Worm (Caenorhabditis elegans) whole organism, mixed stage, embryonic: ENCODE data around the gene pak-1.

Experiments used
- bed-3 ChIP-seq: fragments of 200-800 bp; sonication (Bioruptor generic); optimal IDR thresholded peaks from 3 replicates; lab custom pipeline; 2018; ENCODE audit warnings: mild to moderate bottlenecking, missing genetic modification characterization, moderate library complexity, missing compliant biosample characterization
- blmp-1 ChIP-seq: fragments of 150-350 bp; optimal IDR thresholded peaks from 2 replicates; lab custom pipeline; 2014; ENCODE audit warnings: missing biosample characterization, missing genetic modification characterization
- ceh-39 ChIP-seq: fragments of 150-350 bp; optimal IDR thresholded peaks from 2 replicates; lab custom pipeline; 2014; ENCODE audit warnings: missing biosample characterization, missing genetic modification characterization
- ceh-43 ChIP-seq: fragments of 200-800 bp; sonication (Bioruptor generic); optimal IDR thresholded peaks from 2 replicates; lab custom pipeline; 2018; ENCODE audit warnings: mild to moderate bottlenecking, missing genetic modification characterization, moderate library complexity, missing compliant biosample characterization
- ces-1 ChIP-seq: fragments of 150-350 bp; optimal IDR thresholded peaks from 2 replicates; lab custom pipeline; 2014; ENCODE audit warnings: missing biosample characterization, missing genetic modification reagents, missing genetic modification characterization
- cnd-1 ChIP-seq: fragments of 200-800 bp; sonication (Bioruptor generic); optimal IDR thresholded peaks from 2 replicates; lab custom pipeline; 2018; ENCODE audit warnings: mild to moderate bottlenecking, missing genetic modification characterization, missing compliant biosample characterization
- drap-1 ChIP-seq: fragments of 200-800 bp; sonication (Bioruptor generic); optimal IDR thresholded peaks from 3 replicates; lab custom pipeline; 2018; ENCODE audit warnings: mild to moderate bottlenecking, missing genetic modification characterization, missing compliant biosample characterization
- elt-1 ChIP-seq: sonication (generic microtip); optimal IDR thresholded peaks from 2 replicates; lab custom pipeline; 2017; ENCODE audit warnings: missing genetic modification characterization, mild to moderate bottlenecking, missing compliant biosample characterization, antibody characterized with exemption, moderate library complexity, borderline replicate concordance; ENCODE audit not compliant: insufficient read depth
- elt-3 ChIP-seq: fragments of 150-350 bp; optimal IDR thresholded peaks from 2 replicates; lab custom pipeline; 2014; ENCODE audit warnings: missing biosample characterization, missing genetic modification characterization
- flh-1 ChIP-seq: fragments of 200-800 bp; sonication (Bioruptor generic); optimal IDR thresholded peaks from 2 replicates; lab custom pipeline; 2018; ENCODE audit warnings: mild to moderate bottlenecking, missing genetic modification characterization, moderate library complexity, missing compliant biosample characterization
- hlh-1 ChIP-seq: fragments of 150-350 bp; optimal IDR thresholded peaks from 2 replicates; lab custom pipeline; 2014; ENCODE audit warnings: missing biosample characterization, missing genetic modification reagents, missing genetic modification characterization
- lin-13 ChIP-seq: fragments of 150-350 bp; optimal IDR thresholded peaks from 2 replicates; lab custom pipeline; 2014; ENCODE audit warnings: missing biosample characterization, missing genetic modification characterization
- lin-32 ChIP-seq: fragments of 200-800 bp; sonication (Bioruptor generic); optimal IDR thresholded peaks from 2 replicates; lab custom pipeline; 2018; ENCODE audit warnings: mild to moderate bottlenecking, missing genetic modification characterization, missing compliant biosample characterization
- lsy-2 ChIP-seq: fragments of 150-350 bp; optimal IDR thresholded peaks from 2 replicates; lab custom pipeline; 2014; ENCODE audit warnings: missing biosample characterization, missing genetic modification characterization
- mab-5 ChIP-seq: fragments of 150-350 bp; optimal IDR thresholded peaks from 2 replicates; lab custom pipeline; 2014; ENCODE audit warnings: missing biosample characterization, missing genetic modification characterization
- mep-1 ChIP-seq: fragments of 150-350 bp; optimal IDR thresholded peaks from 2 replicates; lab custom pipeline; 2017; ENCODE audit warnings: missing biosample characterization, missing genetic modification reagents, missing genetic modification characterization, inconsistent platforms
- mls-2 ChIP-seq: sonication (generic microtip); optimal IDR thresholded peaks from 2 replicates; lab custom pipeline; 2016; ENCODE audit warnings: mild to moderate bottlenecking, missing genetic modification characterization, moderate library complexity, missing compliant biosample characterization
- nhr-12 ChIP-seq: fragments of 150-350 bp; optimal IDR thresholded peaks from 2 replicates; lab custom pipeline; 2014; ENCODE audit warnings: missing biosample characterization, missing genetic modification characterization
- nhr-2 ChIP-seq: fragments of 150-350 bp; optimal IDR thresholded peaks from 2 replicates; lab custom pipeline; 2014; ENCODE audit warnings: missing biosample characterization, missing genetic modification characterization
- nhr-28 ChIP-seq: fragments of 150-350 bp; optimal IDR thresholded peaks from 2 replicates; lab custom pipeline; 2014; ENCODE audit warnings: missing biosample characterization, missing genetic modification characterization
- pha-4 ChIP-seq: fragments of 150-350 bp; optimal IDR thresholded peaks from 2 replicates; lab custom pipeline; 2018; ENCODE audit warnings: missing biosample characterization, missing genetic modification reagents, missing genetic modification characterization
- sem-2 ChIP-seq: fragments of 200-800 bp; sonication (Bioruptor generic); optimal IDR thresholded peaks from 2 replicates; lab custom pipeline; 2018; ENCODE audit warnings: mild to moderate bottlenecking, missing genetic modification characterization, missing compliant biosample characterization
- snpc-4 ChIP-seq: fragments of 150-350 bp; optimal IDR thresholded peaks from 2 replicates; lab custom pipeline; 2014; ENCODE audit warnings: missing biosample characterization, missing genetic modification characterization
- sptf-1 ChIP-seq: sonication (generic microtip); optimal IDR thresholded peaks from 2 replicates; lab custom pipeline; 2017; ENCODE audit warnings: mild to moderate bottlenecking, missing genetic modification characterization, moderate library complexity, missing compliant biosample characterization
- unc-120 ChIP-seq: sonication (generic microtip); optimal IDR thresholded peaks from 2 replicates; lab custom pipeline; 2017; ENCODE audit warnings: missing genetic modification characterization, missing compliant biosample characterization; ENCODE audit not compliant: poor library complexity, severe bottlenecking
- unc-39 ChIP-seq: fragments of 150-350 bp; optimal IDR thresholded peaks from 2 replicates; lab custom pipeline; 2014; ENCODE audit warnings: missing biosample characterization, missing genetic modification characterization
- unc-62 ChIP-seq: fragments of 150-350 bp; optimal IDR thresholded peaks from 2 replicates; lab custom pipeline; 2014; ENCODE audit warnings: missing biosample characterization, missing genetic modification reagents, missing genetic modification characterization
- zip-8 ChIP-seq: fragments of 150-350 bp; optimal IDR thresholded peaks from 2 replicates; lab custom pipeline; 2014; ENCODE audit warnings: missing biosample characterization, missing genetic modification characterization
- ztf-11 ChIP-seq: fragments of 150-350 bp; optimal IDR thresholded peaks from 2 replicates; lab custom pipeline; 2014; ENCODE audit warnings: missing biosample characterization, missing genetic modification characterization

Gene pak-1

DNA sequence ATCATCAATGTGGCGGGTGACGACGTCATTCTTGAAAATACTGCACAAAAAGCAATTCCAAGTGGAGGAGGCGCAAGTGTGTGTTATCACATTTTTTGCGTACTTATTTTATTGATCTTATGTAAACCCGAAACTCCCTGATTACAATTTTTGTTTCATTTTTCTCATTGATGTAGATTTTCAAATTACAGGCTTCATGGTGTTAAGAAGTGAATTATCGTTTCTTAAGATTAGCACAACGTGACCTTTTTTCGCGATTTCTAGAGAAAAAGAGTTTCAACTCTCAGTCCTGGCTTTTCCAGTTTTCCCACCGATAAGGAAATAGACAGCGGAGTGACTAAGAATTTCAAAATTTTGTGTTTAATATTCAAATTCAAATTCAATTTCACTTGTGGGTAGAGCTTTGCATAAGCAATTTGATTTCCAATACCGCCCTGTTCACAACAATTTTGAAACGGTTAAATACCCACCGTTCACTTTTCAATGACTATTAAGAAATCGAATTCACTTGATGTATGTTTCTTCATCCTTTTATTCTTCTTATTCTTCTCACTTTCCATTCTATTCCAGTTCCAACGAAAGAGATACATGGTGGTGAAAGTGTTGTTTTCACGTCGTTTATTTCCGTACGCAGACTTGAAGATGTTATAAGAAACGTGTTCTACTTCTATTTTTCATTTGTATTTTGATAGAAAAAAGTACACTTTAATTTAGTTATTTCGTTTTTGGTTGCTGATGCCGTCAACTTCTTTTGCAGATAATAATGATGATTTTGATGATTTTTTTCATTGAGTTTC is 21.5 kb downstream of the pak-1 start:
- TF ChIP-seq blmp-1 = no peak
- no peak for TF ChIP-seq snpc-4 (tag; lab: Kevin White, UChicago)
- TF ChIP-seq nhr-28 (tag; lab: Kevin White, UChicago) = no peak
- no peak for TF ChIP-seq unc-39 (tag; lab: Kevin White, UChicago)
- no peak for TF ChIP-seq mep-1 (tag; lab: Kevin White, UChicago)
- no peak for TF ChIP-seq ceh-43
- no peak for TF ChIP-seq unc-62 (GFP tag; lab: Kevin White, UChicago)
- no peak for TF ChIP-seq ceh-39 (tag; lab: Kevin White, UChicago)
- no peak for TF ChIP-seq cnd-1 (tag; lab: Kevin White, UChicago)
- no peak for TF ChIP-seq sem-2
- no peak for TF ChIP-seq drap-1
- TF ChIP-seq bed-3 (GFP tag; lab: Kevin White, UChicago) = no peak
- no peak for TF ChIP-seq flh-1 (GFP tag; lab: Kevin White, UChicago)
- no peak for TF ChIP-seq ztf-11 (tag; lab: Kevin White, UChicago)
- TF ChIP-seq elt-3 (tag; lab: Kevin White, UChicago) = no peak
- TF ChIP-seq mab-5 (tag; lab: Kevin White, UChicago) = no peak
- TF ChIP-seq nhr-2 (tag; lab: Kevin White, UChicago) = no peak
- no peak for TF ChIP-seq pha-4
- TF ChIP-seq, all 35 proteins: peak for 0

ce11 chrX:6024977-6025376 is 23.4 kb downstream of the pak-1 start:
- TF ChIP-seq unc-62 (GFP tag; lab: Kevin White, UChicago) (no peak), unc-120 (tag; lab: Kevin White, UChicago) (no peak), nhr-2 (tag; lab: Kevin White, UChicago) (no peak)

- TF ChIP-seq mls-2 (tag; lab: Kevin White, UChicago) (no peak), ces-1 (peak; percentile 55)
Observed at ce11 chrX:6022469-6022868, 25.9 kb downstream of the pak-1 start, which contains the start of gene lelo-3. TSS of gene lelo-3 (minus strand) at chrX:6022569.

DNA sequence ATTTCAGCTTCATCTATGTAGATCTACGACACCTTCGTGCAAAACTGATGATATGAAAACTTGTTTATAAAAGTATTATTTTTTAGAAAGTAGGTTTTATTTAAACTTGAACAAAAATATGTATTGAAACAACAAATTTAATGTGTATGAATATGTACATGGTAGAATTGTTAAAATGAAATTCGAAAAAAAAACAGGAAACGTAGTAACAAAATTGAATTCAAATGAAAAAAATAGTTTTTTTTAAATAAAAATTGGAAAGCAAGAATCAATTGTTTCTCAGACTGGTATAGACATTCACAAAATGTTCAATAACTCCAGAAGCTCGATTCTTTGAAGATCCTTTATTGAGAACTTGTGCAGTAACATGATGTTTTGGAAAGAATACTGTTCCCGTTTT is 27.6 kb downstream of the pak-1 start:
- TF ChIP-seq cnd-1 (tag; lab: Kevin White, UChicago) (no peak), lin-32 (GFP tag; lab: Kevin White, UChicago) (no peak), nhr-12 (tag; lab: Kevin White, UChicago) (no peak), unc-39 (tag; lab: Kevin White, UChicago) (no peak), elt-1 (tag; lab: Kevin White, UChicago) (no peak), lsy-2 (tag; lab: Kevin White, UChicago) (no peak), mls-2 (tag; lab: Kevin White, UChicago) (no peak), lin-13 (tag; lab: Kevin White, UChicago) (no peak), drap-1 (no peak), zip-8 (tag; lab: Kevin White, UChicago) (no peak), sptf-1 (tag; lab: Kevin White, UChicago) (no peak)

DNA sequence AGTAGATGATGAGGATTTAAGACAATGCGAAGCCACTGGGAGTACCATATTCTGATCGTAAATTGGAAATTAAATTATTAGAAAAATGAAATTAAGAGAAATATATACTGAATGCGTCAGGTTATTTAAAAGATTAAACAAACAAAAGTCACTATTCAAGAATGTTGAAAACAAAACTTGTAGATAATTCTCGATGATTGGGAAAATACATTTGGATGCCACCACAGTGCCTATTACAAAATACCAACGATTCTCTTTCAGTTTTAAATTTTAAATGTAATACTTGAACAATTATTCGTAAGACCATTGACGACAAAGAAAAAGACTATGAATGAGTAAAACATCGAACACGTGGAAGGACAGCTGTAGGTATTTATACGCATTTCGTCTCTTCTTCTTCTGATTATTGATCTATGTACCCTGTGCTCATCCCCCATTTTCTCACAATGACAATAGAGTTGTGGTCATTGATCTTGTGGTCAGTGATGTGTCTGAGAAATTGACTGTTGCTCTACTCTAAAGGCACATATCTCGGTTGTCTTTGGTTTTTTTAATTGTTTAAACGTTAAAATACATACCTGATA is 28.4 kb downstream of the pak-1 start, which contains the start of gene C09B8.4:
Gene C09B8.4 (minus strand): TSS at position 51 of the 584 bp plus-strand sequence.
- no peak for TF ChIP-seq elt-1 (tag; lab: Kevin White, UChicago)
- TF ChIP-seq hlh-1 (tag; lab: Kevin White, UChicago) = peak; percentile 50
- TF ChIP-seq ces-1 = no peak
- TF ChIP-seq mab-5 (tag; lab: Kevin White, UChicago) = no peak
- TF ChIP-seq, all 35 proteins: peak for 1
